Fruit fly (Drosophila melanogaster): Measurements from ENCODE around the gene msl-2.

msl-2 gene

dm6 chr2L:3457007-3457406, 8.9 kb downstream of the msl-2 start, which contains the start of the genes Cog3 and Sec5:
Gene Cog3 (minus strand): TSS chr2L:3457064.
Gene Sec5 (plus strand): TSS chr2L:3457302.
- TF ChIP-seq Mnt (GFP tag; optimal IDR thresholded peaks at IDR 0.05) (peak; percentile 77), tj (GFP tag; optimal IDR thresholded peaks at IDR 0.05) (peak; percentile 54), CG12768 (GFP tag; optimal IDR thresholded peaks at IDR 0.05) (peak; percentile 83), ovo (GFP tag; optimal IDR thresholded peaks at IDR 0.05) (peak; percentile 48), kay (GFP tag; ENCODE audit: borderline replicate concordance) (no peak), CG7045 (GFP tag; optimal IDR thresholded peaks at IDR 0.05) (peak; percentile 66), CG7101 (tag; optimal IDR thresholded peaks at IDR 0.05) (peak; percentile 84), CG5204 (GFP tag; optimal IDR thresholded peaks at IDR 0.05) (no peak), CG33017 (tag; optimal IDR thresholded peaks at IDR 0.05) (peak; percentile 74), Clk (GFP tag; optimal IDR thresholded peaks at IDR 0.05) (peak; percentile 70), CG11617 (GFP tag; optimal IDR thresholded peaks at IDR 0.05) (peak; percentile 62), Hr96 (GFP tag; optimal IDR thresholded peaks at IDR 0.05) (no peak), toe (GFP tag; optimal IDR thresholded peaks at IDR 0.05) (no peak), cnc (optimal IDR thresholded peaks at IDR 0.05) (no peak), bab1 (GFP tag; optimal IDR thresholded peaks at IDR 0.05) (peak; percentile 43), pad (GFP tag; optimal IDR thresholded peaks at IDR 0.05) (peak; percentile 77), Crg-1 (GFP tag; optimal IDR thresholded peaks at IDR 0.05) (peak; percentile 85), cic (GFP tag; optimal IDR thresholded peaks at IDR 0.05) (peak; percentile 15), CG14711 (tag; optimal IDR thresholded peaks at IDR 0.05) (peak; percentile 73), CG1620 (GFP tag; optimal IDR thresholded peaks at IDR 0.05) (peak; percentile 75)

- TF ChIP-seq Clk (GFP tag; optimal IDR thresholded peaks at IDR 0.05) (no peak), CG1620 (GFP tag; optimal IDR thresholded peaks at IDR 0.05) (no peak), CG12768 (GFP tag; optimal IDR thresholded peaks at IDR 0.05) (no peak), bab1 (GFP tag; optimal IDR thresholded peaks at IDR 0.05) (peak; percentile 44), CG33017 (tag; optimal IDR thresholded peaks at IDR 0.05) (no peak), Crg-1 (GFP tag; optimal IDR thresholded peaks at IDR 0.05) (no peak), cnc (optimal IDR thresholded peaks at IDR 0.05) (peak in 1 of 2 experiments; percentile 91)
Observed at dm6 chr2L:3452286-3452685, 13.6 kb downstream of the msl-2 start, which contains the start of gene CG12795. Gene CG12795 (plus strand): TSS chr2L:3452466.

dm6 chr2L:3449555-3450320, 16.2 kb downstream of the msl-2 start, which contains the start of gene Snx1:
Gene Snx1 (plus strand): TSS chr2L:3449683.
- TF ChIP-seq ovo (GFP tag; optimal IDR thresholded peaks at IDR 0.05): no peak
- no peak for TF ChIP-seq CG14711 (tag; optimal IDR thresholded peaks at IDR 0.05)
- TF ChIP-seq CG5204 (GFP tag; optimal IDR thresholded peaks at IDR 0.05): no peak
- TF ChIP-seq Mnt (GFP tag; optimal IDR thresholded peaks at IDR 0.05): no peak
- peak; percentile 49 for TF ChIP-seq bab1 (GFP tag; optimal IDR thresholded peaks at IDR 0.05)
- no peak for TF ChIP-seq cic (GFP tag; optimal IDR thresholded peaks at IDR 0.05)

- TF ChIP-seq CG11617 (GFP tag; optimal IDR thresholded peaks at IDR 0.05) (no peak), kay (GFP tag; ENCODE audit: borderline replicate concordance) (peak; percentile 11)
Observed at dm6 chr2L:3445655-3446054, 20.3 kb downstream of the msl-2 start, which contains the start of gene CG2772. Gene CG2772 (plus strand): TSS chr2L:3445992.

dm6 chr2L:3444789-3445188, 21.1 kb downstream of the msl-2 start:
- TF ChIP-seq CG7101 (tag; optimal IDR thresholded peaks at IDR 0.05): no peak
- TF ChIP-seq CG11617 (GFP tag; optimal IDR thresholded peaks at IDR 0.05): no peak
- TF ChIP-seq CG33017 (tag; optimal IDR thresholded peaks at IDR 0.05): no peak
- no peak for TF ChIP-seq CG7045 (GFP tag; optimal IDR thresholded peaks at IDR 0.05)
- no peak for TF ChIP-seq bab1 (GFP tag; optimal IDR thresholded peaks at IDR 0.05)

dm6 chr2L:3441673-3442072, 24.2 kb downstream of the msl-2 start:
- TF ChIP-seq Crg-1 (GFP tag; optimal IDR thresholded peaks at IDR 0.05) (no peak), ovo (GFP tag; optimal IDR thresholded peaks at IDR 0.05) (no peak), CG14711 (tag; optimal IDR thresholded peaks at IDR 0.05) (no peak), CG7101 (tag; optimal IDR thresholded peaks at IDR 0.05) (no peak), toe (GFP tag; optimal IDR thresholded peaks at IDR 0.05) (no peak), CG1620 (GFP tag; optimal IDR thresholded peaks at IDR 0.05) (no peak), CG12768 (GFP tag; optimal IDR thresholded peaks at IDR 0.05) (no peak), Mnt (GFP tag; optimal IDR thresholded peaks at IDR 0.05) (no peak), CG7045 (GFP tag; optimal IDR thresholded peaks at IDR 0.05) (no peak), CG5204 (GFP tag; optimal IDR thresholded peaks at IDR 0.05) (no peak), CG11617 (GFP tag; optimal IDR thresholded peaks at IDR 0.05) (no peak), Clk (GFP tag; optimal IDR thresholded peaks at IDR 0.05) (no peak), CG33017 (tag; optimal IDR thresholded peaks at IDR 0.05) (no peak), bab1 (GFP tag; optimal IDR thresholded peaks at IDR 0.05) (no peak)

- TF ChIP-seq CG7045 (GFP tag; optimal IDR thresholded peaks at IDR 0.05): no peak
- TF ChIP-seq CG11617 (GFP tag; optimal IDR thresholded peaks at IDR 0.05): no peak
- TF ChIP-seq cic (GFP tag; optimal IDR thresholded peaks at IDR 0.05): no peak
- no peak for TF ChIP-seq ovo (GFP tag; optimal IDR thresholded peaks at IDR 0.05)
- no peak for TF ChIP-seq Clk (GFP tag; optimal IDR thresholded peaks at IDR 0.05)
- no peak for TF ChIP-seq pad (GFP tag; optimal IDR thresholded peaks at IDR 0.05)
- TF ChIP-seq CG5204 (GFP tag; optimal IDR thresholded peaks at IDR 0.05): no peak
- no peak for TF ChIP-seq CG12768 (GFP tag; optimal IDR thresholded peaks at IDR 0.05)
- no peak for TF ChIP-seq cnc (optimal IDR thresholded peaks at IDR 0.05)
- no peak for TF ChIP-seq CG1620 (GFP tag; optimal IDR thresholded peaks at IDR 0.05)
Observed at dm6 chr2L:3441158-3441557, 24.8 kb downstream of the msl-2 start.

Measured in whole organism, adult.